Fruit fly (Drosophila melanogaster) whole organism: ENCODE data around the gene CG5181.

Source experiments
- CG8478 ChIP-seq: fragments of >200 bp; optimal IDR thresholded peaks from 2 replicates; lab custom pipeline; 2018; ENCODE audit warnings: inconsistent platforms
- Dll ChIP-seq: fragments of >200 bp; optimal IDR thresholded peaks from 2 replicates; lab custom pipeline; 2017
- pan ChIP-seq: fragments of >200 bp; optimal IDR thresholded peaks from 2 replicates; lab custom pipeline; 2017
- psq ChIP-seq: fragments of >200 bp; optimal IDR thresholded peaks from 2 replicates; lab custom pipeline; 2017
- usp ChIP-seq: fragments of >200 bp; optimal IDR thresholded peaks from 2 replicates; lab custom pipeline; 2017; ENCODE audit warnings: missing biosample characterization, missing genetic modification characterization, mixed read lengths

DNA sequence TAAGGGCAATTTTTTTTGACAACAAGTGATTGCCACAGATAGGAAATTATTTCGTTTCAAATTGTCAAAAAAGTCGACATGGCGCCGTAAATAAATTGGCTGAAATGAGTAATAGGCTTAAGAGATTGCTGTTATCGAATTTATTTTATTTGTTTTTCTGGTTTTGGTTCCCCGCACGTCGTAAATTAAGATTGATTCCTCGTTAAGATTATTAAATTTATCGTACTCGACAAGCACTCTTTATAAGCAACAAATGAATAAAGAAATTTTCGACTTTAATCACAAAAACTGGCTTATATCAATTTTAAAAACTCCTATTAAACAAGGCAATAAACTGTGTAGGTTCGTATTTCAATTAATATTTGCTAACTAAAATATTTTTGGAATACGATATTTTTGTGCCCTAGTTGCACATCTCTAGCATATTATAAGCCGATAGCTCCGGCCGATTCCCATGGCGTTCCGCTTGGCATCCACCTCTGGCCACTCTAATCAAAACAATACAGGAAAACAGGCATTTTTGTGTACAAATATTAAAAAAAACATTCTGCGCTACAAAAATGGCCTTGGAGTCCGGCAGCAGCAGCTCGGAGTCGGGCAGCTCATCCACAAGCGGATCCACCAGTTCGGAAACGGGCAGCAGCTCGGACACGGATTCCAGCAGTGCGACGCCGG, 2.5 kb upstream of the CG5181 start, which contains the start of gene chm:
- TF ChIP-seq Dll (no peak), pan (lab: Kevin White, UChicago) (no peak), psq (lab: Kevin White, UChicago) (no peak), CG8478 (no peak), usp (no peak)
